Worm (Caenorhabditis elegans): ENCODE data around the gene pigk-1.

ce11 chrIV:11103501-11103900, 6.3 kb downstream of the pigk-1 start:
- TF ChIP-seq nhr-28 (tag; optimal IDR thresholded peaks at IDR 0.05) (no peak), pag-3 (tag; optimal IDR thresholded peaks at IDR 0.05; ENCODE audit: borderline replicate concordance, insufficient read depth) (no peak)

All from whole organism, L1 larva.